Fruit fly (Drosophila melanogaster) whole organism, embryonic: Measurements from ENCODE around the gene CG15922.

Experiments
- B-H1 ChIP-seq: fragments of 200-800 bp; sonication (Bioruptor generic); IDR thresholded peaks from 3 replicates; pipeline ENCODE4 v1.3.6; 2022; ENCODE audit warnings: missing biosample characterization, missing genetic modification characterization
- Bgb ChIP-seq: fragments of 200-800 bp; sonication (Bioruptor generic); IDR thresholded peaks from 2 replicates; pipeline ENCODE4 v1.3.6; 2022; ENCODE audit warnings: missing biosample characterization, missing genetic modification characterization; ENCODE audit not compliant: partially characterized antibody
- CG10543 ChIP-seq: fragments of 200-800 bp; sonication (Bioruptor generic); optimal IDR thresholded peaks from 3 replicates; lab custom pipeline; 2017; ENCODE audit warnings: missing biosample characterization, mild to moderate bottlenecking, missing genetic modification characterization, moderate library complexity
- CG12104 ChIP-seq: fragments of 200-800 bp; sonication (Bioruptor generic); optimal IDR thresholded peaks from 3 replicates; lab custom pipeline; 2016; ENCODE audit warnings: missing biosample characterization, missing genetic modification characterization
- CG1233 ChIP-seq: fragments of 200-800 bp; sonication (Bioruptor generic); optimal IDR thresholded peaks from 4 replicates; lab custom pipeline; 2018; ENCODE audit warnings: missing biosample characterization, mild to moderate bottlenecking, missing genetic modification characterization
- CG12391 ChIP-seq: fragments of 200-800 bp; sonication (Bioruptor generic); optimal IDR thresholded peaks from 3 replicates; lab custom pipeline; 2018; ENCODE audit warnings: missing biosample characterization, mild to moderate bottlenecking, missing genetic modification characterization, moderate library complexity
- CG14965 ChIP-seq: fragments of 200-800 bp; sonication (Bioruptor generic); optimal IDR thresholded peaks from 2 replicates; lab custom pipeline; 2016; ENCODE audit warnings: missing biosample characterization, missing genetic modification characterization, borderline replicate concordance
- CG17385 ChIP-seq: fragments of 200-800 bp; sonication (Bioruptor generic); optimal IDR thresholded peaks from 3 replicates; lab custom pipeline; 2018; ENCODE audit warnings: missing biosample characterization, mild to moderate bottlenecking, missing genetic modification characterization
- CG17802 ChIP-seq: fragments of 200-800 bp; sonication (Bioruptor generic); optimal IDR thresholded peaks from 2 replicates; lab custom pipeline; 2018; ENCODE audit warnings: missing biosample characterization, mild to moderate bottlenecking, missing genetic modification characterization, moderate library complexity
- CG17829 ChIP-seq: fragments of 200-800 bp; optimal IDR thresholded peaks from 2 replicates; lab custom pipeline; 2019; ENCODE audit warnings: missing biosample characterization, mild to moderate bottlenecking, missing genetic modification characterization, moderate library complexity
- CG18011 ChIP-seq: fragments of 200-800 bp; sonication (Bioruptor generic); optimal IDR thresholded peaks from 2 replicates; lab custom pipeline; 2017; ENCODE audit warnings: missing biosample characterization, missing genetic modification characterization, mild to moderate bottlenecking, moderate library complexity, missing genotype
- CG2120 ChIP-seq: fragments of 200-800 bp; sonication (Bioruptor generic); optimal IDR thresholded peaks from 3 replicates; lab custom pipeline; 2016; ENCODE audit warnings: missing biosample characterization, missing genetic modification characterization
- CG30431 ChIP-seq: fragments of 200-800 bp; sonication (Bioruptor generic); optimal IDR thresholded peaks from 2 replicates; lab custom pipeline; 2017; ENCODE audit warnings: missing biosample characterization, missing genetic modification characterization
- CG33213 ChIP-seq: fragments of 200-800 bp; sonication (Bioruptor generic); optimal IDR thresholded peaks from 3 replicates; lab custom pipeline; 2016; ENCODE audit warnings: missing biosample characterization, missing genetic modification characterization
- CG33557 ChIP-seq: fragments of 200-800 bp; sonication (Bioruptor generic); optimal IDR thresholded peaks from 2 replicates; lab custom pipeline; 2019; ENCODE audit warnings: missing biosample characterization, mild to moderate bottlenecking, missing genetic modification characterization, moderate library complexity
- CG4707 ChIP-seq: fragments of 200-800 bp; sonication (Bioruptor generic); optimal IDR thresholded peaks from 2 replicates; lab custom pipeline; 2018; ENCODE audit warnings: missing biosample characterization, mild to moderate bottlenecking, missing genetic modification characterization, moderate library complexity
- CG5180 ChIP-seq: fragments of 200-800 bp; sonication (Bioruptor generic); optimal IDR thresholded peaks from 3 replicates; lab custom pipeline; 2017; ENCODE audit warnings: missing biosample characterization, missing genetic modification characterization, mild to moderate bottlenecking, moderate library complexity, missing genetic modification reagents
- CG7745 ChIP-seq: fragments of 200-800 bp; sonication (Bioruptor generic); optimal IDR thresholded peaks from 2 replicates; lab custom pipeline; 2018; ENCODE audit warnings: missing biosample characterization, mild to moderate bottlenecking, missing genetic modification characterization, moderate library complexity
- CG7786 ChIP-seq: fragments of 200-800 bp; sonication (Bioruptor generic); optimal IDR thresholded peaks from 2 replicates; lab custom pipeline; 2016; ENCODE audit warnings: missing biosample characterization, missing genetic modification characterization
- CG7963 ChIP-seq: fragments of 200-800 bp; sonication (Bioruptor generic); IDR thresholded peaks from 3 replicates; pipeline ENCODE4 v1.3.6; 2022; ENCODE audit warnings: missing biosample characterization, missing genetic modification characterization; ENCODE audit not compliant: partially characterized antibody
- CG8089 ChIP-seq: fragments of 200-800 bp; sonication (Bioruptor generic); optimal IDR thresholded peaks from 3 replicates; lab custom pipeline; 2016; ENCODE audit warnings: missing biosample characterization, missing genetic modification characterization
- CG8281 ChIP-seq: fragments of 200-800 bp; sonication (Bioruptor generic); optimal IDR thresholded peaks from 2 replicates; lab custom pipeline; 2018; ENCODE audit warnings: missing biosample characterization, mild to moderate bottlenecking, missing genetic modification characterization, moderate library complexity
- CG8359 ChIP-seq: fragments of 200-800 bp; sonication (Bioruptor generic); optimal IDR thresholded peaks from 2 replicates; lab custom pipeline; 2017; ENCODE audit warnings: missing biosample characterization, mild to moderate bottlenecking, missing genetic modification characterization, borderline replicate concordance
- CG8478 ChIP-seq: fragments of >200 bp; optimal IDR thresholded peaks from 2 replicates; lab custom pipeline; 2018
- D ChIP-seq, 2 experiments: fragments of 200-800 bp in 1 of 2; fragments of >200 bp in 1 of 2; sonication (Bioruptor generic) in 1 of 2; optimal IDR thresholded peaks; 2 replicates in 1 of 2; 3 replicates in 1 of 2; lab custom pipeline; 2017; ENCODE audit warnings: mild to moderate bottlenecking in 1 of 2, missing biosample characterization in 1 of 2, missing genetic modification characterization in 1 of 2, missing genetic modification reagents in 1 of 2
- Nf-YB ChIP-seq: fragments of 200-800 bp; sonication (Bioruptor generic); optimal IDR thresholded peaks from 3 replicates; lab custom pipeline; 2019; ENCODE audit warnings: missing biosample characterization, mild to moderate bottlenecking, missing genetic modification characterization, moderate library complexity
- PHDP ChIP-seq: fragments of 200-800 bp; sonication (Bioruptor generic); optimal IDR thresholded peaks from 3 replicates; lab custom pipeline; 2018; ENCODE audit warnings: missing biosample characterization, mild to moderate bottlenecking, missing genetic modification characterization, moderate library complexity
- chm ChIP-seq: fragments of 200-800 bp; sonication (Bioruptor generic); IDR thresholded peaks from 2 replicates; pipeline ENCODE4 v1.3.6; 2022; ENCODE audit warnings: missing biosample characterization, missing genetic modification characterization
- corto ChIP-seq: fragments of 200-800 bp; sonication (Bioruptor generic); optimal IDR thresholded peaks from 2 replicates; lab custom pipeline; 2016; ENCODE audit warnings: missing biosample characterization, mild to moderate bottlenecking, missing genetic modification characterization, moderate library complexity
- dmrt99B ChIP-seq: fragments of 200-800 bp; sonication (Bioruptor generic); optimal IDR thresholded peaks from 2 replicates; lab custom pipeline; 2018; ENCODE audit warnings: missing biosample characterization, mild to moderate bottlenecking, missing genetic modification characterization, moderate library complexity
- dysf ChIP-seq: fragments of 200-800 bp; sonication (Bioruptor generic); IDR thresholded peaks from 3 replicates; pipeline ENCODE4 v1.3.6; 2022; ENCODE audit warnings: missing biosample characterization, missing genetic modification characterization
- esg ChIP-seq: fragments of 200-800 bp; sonication (Bioruptor generic); conservative IDR thresholded peaks from 2 replicates; pipeline ENCODE4 v1.3.6; 2022; ENCODE audit warnings: missing biosample characterization, missing genetic modification characterization
- exex ChIP-seq: fragments of 200-800 bp; sonication (Bioruptor generic); optimal IDR thresholded peaks from 4 replicates; lab custom pipeline; 2018; ENCODE audit warnings: missing biosample characterization, mild to moderate bottlenecking, missing genetic modification characterization, moderate library complexity
- eyg ChIP-seq: fragments of 200-800 bp; sonication (Bioruptor generic); optimal IDR thresholded peaks from 3 replicates; lab custom pipeline; 2016; ENCODE audit warnings: missing biosample characterization, missing genetic modification characterization
- fd96Cb ChIP-seq: fragments of 200-800 bp; sonication (Bioruptor generic); optimal IDR thresholded peaks from 2 replicates; lab custom pipeline; 2018; ENCODE audit warnings: missing biosample characterization, mild to moderate bottlenecking, missing genetic modification characterization, moderate library complexity
- fu2 ChIP-seq: fragments of 200-800 bp; sonication (Bioruptor generic); optimal IDR thresholded peaks from 2 replicates; lab custom pipeline; 2016; ENCODE audit warnings: missing biosample characterization, missing genetic modification characterization
- lmd ChIP-seq: fragments of 200-800 bp; sonication (Bioruptor generic); IDR thresholded peaks from 2 replicates; pipeline ENCODE4 v1.3.6; 2022; ENCODE audit warnings: missing biosample characterization, missing genetic modification characterization
- oc ChIP-seq: fragments of 200-800 bp; sonication (Bioruptor generic); optimal IDR thresholded peaks from 2 replicates; lab custom pipeline; 2018; ENCODE audit warnings: missing biosample characterization, mild to moderate bottlenecking, missing genetic modification characterization, moderate library complexity
- pan ChIP-seq, 4 experiments: fragments of >200 bp in 3 of 4; fragments of 200-800 bp in 1 of 4; sonication (Bioruptor generic) in 1 of 4; optimal IDR thresholded peaks in 3 of 4; IDR thresholded peaks in 1 of 4; 2 replicates each; pipeline versions ENCODE4 v1.3.6 to Lab custom; 2017 to 2022; ENCODE audit warnings: missing biosample characterization in 2 of 4, missing genetic modification characterization in 2 of 4, mixed read lengths in 1 of 4
- pum ChIP-seq: fragments of 200-800 bp; sonication (Bioruptor generic); optimal IDR thresholded peaks from 2 replicates; lab custom pipeline; 2016; ENCODE audit warnings: missing biosample characterization, missing genetic modification characterization
- ro ChIP-seq: fragments of 200-800 bp; sonication (Bioruptor generic); IDR thresholded peaks from 2 replicates; pipeline ENCODE4 v1.3.6; 2022; ENCODE audit warnings: missing biosample characterization, missing genetic modification characterization
- schlank ChIP-seq: fragments of 200-800 bp; sonication (Bioruptor generic); optimal IDR thresholded peaks from 2 replicates; lab custom pipeline; 2018; ENCODE audit warnings: missing biosample characterization, mild to moderate bottlenecking, missing genetic modification characterization
- seq ChIP-seq: fragments of 200-800 bp; sonication (Bioruptor generic); IDR thresholded peaks from 2 replicates; pipeline ENCODE4 v1.3.6; 2022; ENCODE audit warnings: missing biosample characterization, missing genetic modification characterization
- sna ChIP-seq: fragments of 200-800 bp; sonication (Bioruptor generic); IDR thresholded peaks from 2 replicates; pipeline ENCODE4 v1.3.6; 2022; ENCODE audit warnings: missing biosample characterization, missing genetic modification characterization; ENCODE audit not compliant: partially characterized antibody
- tin ChIP-seq: fragments of 200-800 bp; sonication (Bioruptor generic); optimal IDR thresholded peaks from 3 replicates; lab custom pipeline; 2016; ENCODE audit warnings: missing biosample characterization, missing genetic modification characterization
- vfl ChIP-seq: fragments of 200-800 bp; sonication (Bioruptor generic); optimal IDR thresholded peaks from 2 replicates; lab custom pipeline; 2016; ENCODE audit warnings: missing biosample characterization, missing genetic modification characterization
- zen ChIP-seq: fragments of 200-800 bp; sonication (Bioruptor generic); optimal IDR thresholded peaks from 3 replicates; lab custom pipeline; 2018; ENCODE audit warnings: missing biosample characterization, mild to moderate bottlenecking, missing genetic modification characterization, moderate library complexity
- zen2 ChIP-seq: fragments of 200-800 bp; sonication (Bioruptor generic); IDR thresholded peaks from 3 replicates; pipeline ENCODE4 v1.3.6; 2022; ENCODE audit warnings: missing biosample characterization, missing genetic modification characterization; ENCODE audit not compliant: partially characterized antibody
- zf30C ChIP-seq: fragments of 200-800 bp; sonication (Bioruptor generic); optimal IDR thresholded peaks from 3 replicates; lab custom pipeline; 2018; ENCODE audit warnings: missing biosample characterization, mild to moderate bottlenecking, missing genetic modification characterization

The CG15922 gene

DNA sequence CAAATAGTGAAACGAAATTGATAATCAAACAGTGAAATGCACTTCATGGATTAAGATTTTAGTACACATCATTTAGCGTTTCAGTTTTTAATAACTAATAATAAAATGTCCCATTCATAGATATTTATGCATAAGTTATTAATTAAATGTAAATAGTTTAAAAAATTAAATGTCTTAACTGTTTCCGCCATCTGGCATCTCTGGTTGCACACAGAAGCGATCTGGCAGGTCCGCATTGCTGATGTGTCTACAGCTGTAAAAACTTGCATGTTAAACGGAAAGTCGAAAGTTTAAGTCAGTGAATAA lies 28.4 kb upstream of the CG15922 start, which contains the start of gene Srp72 (continued):
- TF ChIP-seq CG4707 (GFP tag; lab: Kevin White, UChicago) (no peak), pan (optimal IDR thresholded peaks at IDR 0.05; lab: Kevin White, UChicago) (no peak), pan (GFP tag; optimal IDR thresholded peaks at IDR 0.05 in 1 of 2, IDR thresholded peaks at IDR 0.05 in 1 of 2) (peak in 1 of 2 experiments; percentile 65), pum (GFP tag; lab: Kevin White, UChicago) (no peak), CG17802 (tag; lab: Kevin White, UChicago) (peak; percentile 39), CG14965 (GFP tag; lab: Kevin White, UChicago) (no peak), CG17829 (tag; lab: Kevin White, UChicago) (peak; percentile 52), sna (GFP tag; lab: Robert Waterston, UW) (no peak; the same call in 1 of the 2 replicates), CG8359 (GFP tag; lab: Kevin White, UChicago) (no peak), CG33213 (GFP tag; lab: Kevin White, UChicago) (peak; percentile 18), dysf (GFP tag; lab: Robert Waterston, UW) (no peak), vfl (GFP tag; lab: Kevin White, UChicago) (no peak), exex (tag; lab: Kevin White, UChicago) (peak; percentile 37), fd96Cb (tag; lab: Kevin White, UChicago) (peak; percentile 52), B-H1 (GFP tag; lab: Robert Waterston, UW) (peak; percentile 25; the same call in 2 of the 3 replicates), chm (GFP tag; lab: Robert Waterston, UW) (peak; percentile 23; the same call in 1 of the 2 replicates), zf30C (GFP tag; lab: Kevin White, UChicago) (no peak), CG1233 (GFP tag; lab: Kevin White, UChicago) (peak; percentile 26), zen (tag; lab: Kevin White, UChicago) (peak; percentile 80), CG33557 (GFP tag; lab: Kevin White, UChicago) (no peak), CG7745 (tag; lab: Kevin White, UChicago) (peak; percentile 91), corto (GFP tag; lab: Kevin White, UChicago) (no peak), CG8478 (lab: Kevin White, UChicago) (no peak), CG5180 (GFP tag; lab: Kevin White, UChicago) (no peak), lmd (GFP tag; lab: Robert Waterston, UW) (peak; percentile 37; the same call in 1 of the 2 replicates), Nf-YB (no peak), PHDP (peak; percentile 15), CG7786 (GFP tag; lab: Kevin White, UChicago) (no peak), ro (GFP tag; lab: Robert Waterston, UW) (no peak), CG2120 (GFP tag; lab: Kevin White, UChicago) (peak; percentile 51), CG8089 (no peak), D (optimal IDR thresholded peaks at IDR 0.05; lab: Kevin White, UChicago) (no peak), D (GFP tag; optimal IDR thresholded peaks at IDR 0.05; lab: Kevin White, UChicago) (peak; percentile 5), CG18011 (peak; percentile 25), CG12104 (GFP tag; lab: Kevin White, UChicago) (peak; percentile 57), dmrt99B (peak; percentile 37), eyg (GFP tag; lab: Kevin White, UChicago) (no peak), CG7963 (no peak), seq (GFP tag; lab: Robert Waterston, UW) (peak; percentile 38; the same call in 1 of the 2 replicates), CG12391 (peak; percentile 78), fu2 (GFP tag; lab: Kevin White, UChicago) (no peak), Bgb (GFP tag; lab: Robert Waterston, UW) (no peak), zen2 (GFP tag; lab: Robert Waterston, UW) (no peak), CG30431 (GFP tag; lab: Kevin White, UChicago) (no peak), oc (tag; lab: Kevin White, UChicago) (no peak), CG8281 (no peak), tin (GFP tag; lab: Kevin White, UChicago) (peak; percentile 41), CG17385 (GFP tag; lab: Kevin White, UChicago) (peak; percentile 42), CG10543 (GFP tag; lab: Kevin White, UChicago) (peak; percentile 69), schlank (tag; lab: Kevin White, UChicago) (no peak), esg (GFP tag; lab: Robert Waterston, UW) (no peak)
